Worm (Caenorhabditis elegans): ENCODE data around the gene tmed-10.
"Not testable (repeated sequence)": the region's sequence is repeated elsewhere in the genome, so short reads cannot be mapped to it uniquely, and the experiment has no call there.

The tmed-10 gene

DNA sequence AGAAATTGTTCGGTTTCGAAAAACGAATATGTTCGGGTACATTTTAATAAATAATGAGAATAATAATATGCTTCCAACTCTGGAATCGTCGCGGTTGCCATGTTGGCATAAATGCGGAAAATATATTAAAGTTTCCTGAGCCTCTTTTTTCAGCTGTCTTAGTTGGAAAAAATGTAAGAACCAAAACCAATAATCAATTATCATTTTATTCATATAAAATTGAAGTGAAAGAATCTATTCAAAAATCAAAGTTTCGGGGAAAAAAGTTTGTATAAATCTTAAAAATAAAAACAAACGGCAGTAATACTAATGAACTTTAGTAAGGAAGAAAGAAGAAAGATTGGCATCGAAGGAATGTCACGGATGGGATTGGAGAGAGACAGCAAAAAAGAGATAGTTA, 21.9 kb downstream of the tmed-10 start, which contains the start of gene srh-45:
srh-45 (minus strand) TSS at position 101 of the 400 bp plus-strand sequence.
- TF ChIP-seq ztf-29 (GFP tag; IDR thresholded peaks at IDR 0.05) = no peak
- TF ChIP-seq tab-1 (GFP tag; IDR thresholded peaks at IDR 0.05) = no peak

DNA sequence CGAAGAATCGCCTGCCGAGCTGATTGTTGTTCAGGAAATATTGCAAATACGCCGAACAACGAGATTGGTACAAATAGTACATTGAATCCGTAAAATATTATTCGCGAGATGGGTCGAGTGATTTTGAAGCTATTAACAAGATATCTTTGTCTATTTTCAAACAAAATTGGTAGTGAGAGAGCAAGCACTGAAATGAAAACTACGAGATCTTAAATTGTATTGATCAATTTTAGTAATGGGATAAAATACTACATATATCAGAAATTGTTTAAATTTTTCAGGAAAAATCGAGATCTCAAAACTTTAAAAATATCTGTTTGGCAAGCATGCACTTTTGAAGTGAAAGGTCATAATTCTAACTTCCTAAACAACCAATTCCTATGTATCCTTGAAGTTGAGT, 22.6 kb downstream of the tmed-10 start:
- no peak for TF ChIP-seq ztf-29 (GFP tag; IDR thresholded peaks at IDR 0.05)
- TF ChIP-seq med-1 (GFP tag; optimal IDR thresholded peaks at IDR 0.05; ENCODE audit: insufficient read depth) = no peak
- TF ChIP-seq klf-2 (GFP tag; conservative IDR thresholded peaks at IDR 0.05) = no peak
- no peak for TF ChIP-seq T22C8.4 (GFP tag; IDR thresholded peaks at IDR 0.05)
- no peak for TF ChIP-seq ztf-23 (GFP tag; IDR thresholded peaks at IDR 0.05)
- no peak for TF ChIP-seq tab-1 (GFP tag; IDR thresholded peaks at IDR 0.05)
- TF ChIP-seq flt-1 (GFP tag; IDR thresholded peaks at IDR 0.05) = no peak
- TF ChIP-seq ref-1 (GFP tag; conservative IDR thresholded peaks at IDR 0.05) = no peak
- no peak for TF ChIP-seq cog-1 (tag; optimal IDR thresholded peaks at IDR 0.05)

DNA sequence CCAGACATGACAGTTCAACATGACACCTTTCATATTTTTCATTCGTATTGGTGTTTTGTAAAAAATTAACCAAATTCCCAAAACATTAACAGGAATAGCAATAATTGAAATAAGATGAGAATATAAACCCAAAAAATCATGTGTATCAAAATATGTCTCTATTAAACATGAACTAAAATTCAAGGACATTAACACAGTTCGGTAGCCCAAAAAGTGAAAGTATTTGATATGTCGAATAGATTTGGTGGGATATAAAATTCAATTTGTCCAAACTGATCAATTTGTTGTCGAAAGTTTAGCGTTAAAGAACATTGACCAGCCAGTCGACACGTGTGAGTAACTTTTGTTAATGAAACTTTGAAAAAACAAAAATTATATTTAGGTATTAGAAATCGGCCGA, 24.1 kb downstream of the tmed-10 start, which contains the start of gene srh-46:
srh-46 (minus strand) TSS at position 189 of the 400 bp plus-strand sequence.
- TF ChIP-seq cog-1 (tag; optimal IDR thresholded peaks at IDR 0.05) = no peak

DNA sequence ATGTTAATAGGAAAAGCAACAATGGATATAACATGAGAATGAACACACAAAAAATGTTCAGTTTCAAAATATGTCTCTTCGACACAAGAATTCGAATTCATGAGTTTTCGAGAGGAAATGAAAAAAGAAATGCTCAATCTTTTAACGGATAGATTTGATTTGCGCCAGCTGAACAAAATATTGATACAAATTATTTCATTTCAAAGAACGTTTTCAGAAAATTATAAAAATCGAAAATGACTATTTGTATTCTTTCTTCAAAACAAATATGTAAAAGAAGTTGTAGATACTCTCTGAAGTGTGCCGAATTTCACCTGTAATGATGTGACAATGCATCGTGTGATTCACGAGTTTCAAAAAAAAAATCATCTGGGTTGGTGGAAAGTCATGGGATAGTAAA, 26.2 kb downstream of the tmed-10 start, which contains the start of gene srh-47:
srh-47 (minus strand) TSS at position 101 of the 400 bp plus-strand sequence.
- no peak for TF ChIP-seq ztf-23 (GFP tag; IDR thresholded peaks at IDR 0.05)
- TF ChIP-seq klf-2 (GFP tag; conservative IDR thresholded peaks at IDR 0.05) = no peak
- no peak for TF ChIP-seq flt-1 (GFP tag; IDR thresholded peaks at IDR 0.05)
- no peak for TF ChIP-seq ztf-29 (GFP tag; IDR thresholded peaks at IDR 0.05)
- no peak for TF ChIP-seq tab-1 (GFP tag; IDR thresholded peaks at IDR 0.05)
- no peak for TF ChIP-seq T22C8.4 (GFP tag; IDR thresholded peaks at IDR 0.05)
- TF ChIP-seq ref-1 (GFP tag; conservative IDR thresholded peaks at IDR 0.05) = no peak
- no peak for TF ChIP-seq med-1 (GFP tag; optimal IDR thresholded peaks at IDR 0.05; ENCODE audit: insufficient read depth)
- no peak for TF ChIP-seq cog-1 (tag; optimal IDR thresholded peaks at IDR 0.05)

DNA sequence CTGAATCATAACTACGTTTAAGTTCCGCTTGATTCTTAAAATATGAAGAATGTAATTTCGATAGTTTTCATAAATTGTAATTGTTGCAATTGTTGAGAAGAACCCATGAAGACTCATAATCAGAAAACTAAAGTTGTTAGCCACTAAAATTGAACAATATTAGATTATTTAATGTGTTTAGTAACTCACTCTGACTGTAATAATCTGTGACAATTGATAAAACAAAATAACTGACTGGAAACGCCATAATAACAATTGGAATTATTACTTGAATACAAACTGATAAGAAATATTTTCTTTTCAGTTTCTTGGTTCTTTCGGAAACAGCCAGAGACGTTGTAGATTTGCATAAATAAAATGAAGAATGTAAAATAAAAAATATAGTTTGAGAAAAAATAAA, 27.4 kb downstream of the tmed-10 start:
- TF ChIP-seq flt-1 (GFP tag; IDR thresholded peaks at IDR 0.05) (no peak), T22C8.4 (GFP tag; IDR thresholded peaks at IDR 0.05) (no peak), med-1 (GFP tag; optimal IDR thresholded peaks at IDR 0.05; ENCODE audit: insufficient read depth) (no peak), ztf-23 (GFP tag; IDR thresholded peaks at IDR 0.05) (no peak), ztf-29 (GFP tag; IDR thresholded peaks at IDR 0.05) (no peak), klf-2 (GFP tag; conservative IDR thresholded peaks at IDR 0.05) (no peak), cog-1 (tag; optimal IDR thresholded peaks at IDR 0.05) (no peak), ref-1 (GFP tag; conservative IDR thresholded peaks at IDR 0.05) (no peak)

DNA sequence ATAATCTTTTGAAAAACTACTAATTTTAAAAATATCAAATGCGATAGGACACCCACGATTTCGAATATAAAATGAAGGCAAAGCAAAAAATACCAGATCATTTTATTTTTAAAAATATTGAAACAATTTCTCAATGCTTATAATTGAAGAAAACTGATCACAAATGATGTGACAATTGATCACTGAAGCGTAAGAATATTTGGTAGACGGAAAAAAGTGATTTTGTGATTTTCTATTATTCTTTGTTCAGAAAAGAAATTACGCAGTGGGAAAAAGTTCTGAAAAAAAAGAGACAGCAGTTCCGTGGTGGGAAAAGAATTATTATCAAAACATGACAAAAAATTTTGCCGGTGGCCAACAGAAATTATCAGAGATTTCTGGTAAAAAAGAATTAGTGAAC, 28.1 kb downstream of the tmed-10 start, which contains the start of gene T03F7.5:
T03F7.5 (minus strand) TSS at position 101 of the 400 bp plus-strand sequence.
- TF ChIP-seq ztf-23 (GFP tag; IDR thresholded peaks at IDR 0.05) (no peak), tab-1 (GFP tag; IDR thresholded peaks at IDR 0.05) (no peak), klf-2 (GFP tag; conservative IDR thresholded peaks at IDR 0.05) (no peak)

DNA sequence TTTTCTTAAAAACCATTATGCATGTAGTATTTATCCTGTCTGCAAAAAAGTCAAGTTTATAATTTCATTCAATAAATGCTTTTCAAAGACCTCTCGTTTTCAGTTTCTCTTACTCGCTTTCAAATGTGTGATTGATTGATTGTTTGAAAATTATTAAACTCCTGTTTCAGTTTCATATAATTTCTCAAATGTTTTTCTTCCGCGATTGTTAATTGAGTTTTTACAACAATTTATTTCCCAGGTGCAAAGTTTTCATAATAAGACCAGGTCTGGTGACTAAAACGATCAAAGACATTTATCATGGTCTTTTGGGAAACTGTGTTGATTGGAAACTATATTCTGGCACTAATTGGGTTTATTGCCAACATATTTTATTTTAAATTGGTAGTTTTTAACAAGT, 32.4 kb downstream of the tmed-10 start, which contains the start of gene T03F7.6:
T03F7.6 (plus strand) TSS at position 301 of the 400 bp plus-strand sequence.
- TF ChIP-seq T22C8.4 (GFP tag; IDR thresholded peaks at IDR 0.05) (no peak), ztf-23 (GFP tag; IDR thresholded peaks at IDR 0.05) (no peak), cog-1 (tag; optimal IDR thresholded peaks at IDR 0.05) (no peak), ztf-29 (GFP tag; IDR thresholded peaks at IDR 0.05) (no peak), flt-1 (GFP tag; IDR thresholded peaks at IDR 0.05) (no peak), tab-1 (GFP tag; IDR thresholded peaks at IDR 0.05) (no peak)

DNA sequence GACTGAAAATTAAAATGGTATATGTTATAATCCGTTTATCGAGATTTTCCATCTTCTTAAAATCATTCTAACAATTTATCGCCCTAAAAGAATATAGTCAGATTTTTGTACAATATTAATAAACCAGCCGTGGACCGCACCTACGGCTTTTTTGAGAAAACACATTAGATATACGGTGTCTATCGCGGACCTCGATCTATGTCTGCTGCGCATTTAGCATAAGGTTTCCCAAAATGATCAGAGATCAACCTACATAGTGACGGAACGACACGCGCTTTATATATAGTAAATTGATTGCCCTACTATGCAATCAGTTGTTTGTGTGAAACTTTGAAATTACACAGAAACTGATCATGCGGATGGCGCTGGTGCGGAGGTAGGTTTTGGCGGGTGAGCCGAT, 34.1 kb downstream of the tmed-10 start:
- no peak for TF ChIP-seq cog-1 (tag; optimal IDR thresholded peaks at IDR 0.05)
- TF ChIP-seq ztf-23 (GFP tag; IDR thresholded peaks at IDR 0.05) = no peak
- TF ChIP-seq T22C8.4 (GFP tag; IDR thresholded peaks at IDR 0.05) = no peak
- TF ChIP-seq klf-2 (GFP tag; conservative IDR thresholded peaks at IDR 0.05) = no peak
- TF ChIP-seq tab-1 (GFP tag; IDR thresholded peaks at IDR 0.05) = no peak
- no peak for TF ChIP-seq med-1 (GFP tag; optimal IDR thresholded peaks at IDR 0.05; ENCODE audit: insufficient read depth)
- TF ChIP-seq ref-1 (GFP tag; conservative IDR thresholded peaks at IDR 0.05) = no peak
- no peak for TF ChIP-seq flt-1 (GFP tag; IDR thresholded peaks at IDR 0.05)
- TF ChIP-seq ztf-29 (GFP tag; IDR thresholded peaks at IDR 0.05) = no peak

DNA sequence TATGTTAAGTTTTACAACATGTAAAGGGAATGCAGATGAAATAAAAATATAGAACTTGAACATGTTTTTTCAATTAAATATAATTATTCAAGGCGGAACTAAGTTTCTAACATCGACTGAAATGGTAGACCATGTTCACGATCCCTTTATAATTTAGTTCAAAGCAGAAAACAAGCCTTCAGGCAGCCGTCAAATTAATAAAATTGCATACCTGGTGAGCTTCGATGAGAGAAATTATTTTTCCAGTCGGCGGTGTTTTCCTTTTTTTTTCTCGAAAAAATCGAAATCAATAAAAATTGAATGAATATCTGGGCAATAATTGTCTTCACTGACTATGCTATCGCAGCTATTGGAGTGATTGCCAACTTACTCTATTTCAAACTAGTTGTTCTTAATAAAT, 35.9 kb downstream of the tmed-10 start, which contains the start of gene C03E10.1:
C03E10.1 (plus strand) TSS at position 301 of the 400 bp plus-strand sequence.
- TF ChIP-seq med-1 (GFP tag; optimal IDR thresholded peaks at IDR 0.05; ENCODE audit: insufficient read depth) (no peak), ztf-23 (GFP tag; IDR thresholded peaks at IDR 0.05) (no peak), klf-2 (GFP tag; conservative IDR thresholded peaks at IDR 0.05) (no peak), ztf-29 (GFP tag; IDR thresholded peaks at IDR 0.05) (no peak), ref-1 (GFP tag; conservative IDR thresholded peaks at IDR 0.05) (no peak), cog-1 (tag; optimal IDR thresholded peaks at IDR 0.05) (no peak), T22C8.4 (GFP tag; IDR thresholded peaks at IDR 0.05) (no peak), tab-1 (GFP tag; IDR thresholded peaks at IDR 0.05) (no peak), flt-1 (GFP tag; IDR thresholded peaks at IDR 0.05) (no peak)

DNA sequence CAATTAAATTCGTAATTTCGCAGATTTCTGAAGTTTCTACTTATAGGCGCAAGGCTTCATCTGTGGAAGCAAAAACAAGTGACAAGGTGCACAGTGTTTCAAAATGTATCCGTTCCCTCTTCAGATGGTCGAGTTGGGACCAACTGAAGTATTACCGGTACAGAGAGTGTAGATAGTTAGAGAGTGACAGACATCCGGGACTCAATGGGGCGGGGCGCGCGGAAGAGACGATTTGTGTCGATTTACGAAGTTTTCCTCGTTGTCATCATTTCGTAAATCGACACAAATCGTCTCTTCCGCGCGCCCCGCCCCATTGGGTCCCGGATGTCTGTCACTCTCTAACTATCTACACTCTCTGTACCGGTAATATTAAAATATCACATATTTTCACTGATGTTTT, 40.6 kb downstream of the tmed-10 start, which contains the start of gene C03E10.3:
C03E10.3 (plus strand) TSS at position 301 of the 400 bp plus-strand sequence.
- not testable (repeated sequence) for TF ChIP-seq ref-1 (GFP tag; conservative IDR thresholded peaks at IDR 0.05); tab-1 (GFP tag; IDR thresholded peaks at IDR 0.05); ztf-29 (GFP tag; IDR thresholded peaks at IDR 0.05)

DNA sequence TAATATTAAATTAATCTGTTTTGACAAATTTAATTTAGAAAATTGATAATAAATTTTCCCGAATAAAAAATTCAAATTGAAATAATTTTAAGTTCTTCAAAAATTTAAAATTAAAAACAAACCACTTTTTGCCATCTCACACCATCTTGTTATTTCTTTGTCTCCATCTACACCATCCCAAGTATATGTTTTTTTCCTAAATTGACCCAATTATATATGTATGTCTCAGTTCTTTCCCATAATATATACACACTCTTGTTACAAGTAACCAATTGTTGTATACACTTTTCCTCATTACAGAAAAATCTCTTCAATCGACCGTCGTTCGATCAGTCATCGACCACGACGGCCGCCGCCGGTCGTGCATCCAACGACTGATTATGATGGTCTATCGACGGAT, 44.5 kb downstream of the tmed-10 start, which contains the start of gene gly-20:
gly-20 (plus strand) TSS at position 301 of the 400 bp plus-strand sequence.
- no peak for TF ChIP-seq ztf-23 (GFP tag; IDR thresholded peaks at IDR 0.05)
- no peak for TF ChIP-seq tab-1 (GFP tag; IDR thresholded peaks at IDR 0.05)
- TF ChIP-seq klf-2 (GFP tag; conservative IDR thresholded peaks at IDR 0.05) = no peak
- no peak for TF ChIP-seq flt-1 (GFP tag; IDR thresholded peaks at IDR 0.05)
- no peak for TF ChIP-seq ref-1 (GFP tag; conservative IDR thresholded peaks at IDR 0.05)
